Worm (Caenorhabditis elegans) whole organism, mixed stage, embryonic: Measurements from ENCODE around the gene asns-2.

Source experiments
- M03D4.4 ChIP-seq: sonication (generic microtip); optimal IDR thresholded peaks from 2 replicates; lab custom pipeline; 2017; ENCODE audit warnings: mild to moderate bottlenecking, missing genetic modification characterization, missing compliant biosample characterization
- bed-3 ChIP-seq: fragments of 200-800 bp; sonication (Bioruptor generic); optimal IDR thresholded peaks from 3 replicates; lab custom pipeline; 2018; ENCODE audit warnings: mild to moderate bottlenecking, missing genetic modification characterization, moderate library complexity, missing compliant biosample characterization
- ceh-39 ChIP-seq: fragments of 150-350 bp; optimal IDR thresholded peaks from 2 replicates; lab custom pipeline; 2014; ENCODE audit warnings: missing biosample characterization, missing genetic modification characterization
- ceh-43 ChIP-seq: fragments of 200-800 bp; sonication (Bioruptor generic); optimal IDR thresholded peaks from 2 replicates; lab custom pipeline; 2018; ENCODE audit warnings: mild to moderate bottlenecking, missing genetic modification characterization, moderate library complexity, missing compliant biosample characterization
- ceh-83 ChIP-seq: fragments of 200-800 bp; sonication (Bioruptor generic); optimal IDR thresholded peaks from 2 replicates; lab custom pipeline; 2018; ENCODE audit warnings: mild to moderate bottlenecking, missing genetic modification characterization, missing compliant biosample characterization
- ces-1 ChIP-seq: fragments of 150-350 bp; optimal IDR thresholded peaks from 2 replicates; lab custom pipeline; 2014; ENCODE audit warnings: missing biosample characterization, missing genetic modification reagents, missing genetic modification characterization
- cnd-1 ChIP-seq: fragments of 200-800 bp; sonication (Bioruptor generic); optimal IDR thresholded peaks from 2 replicates; lab custom pipeline; 2018; ENCODE audit warnings: mild to moderate bottlenecking, missing genetic modification characterization, missing compliant biosample characterization
- drap-1 ChIP-seq: fragments of 200-800 bp; sonication (Bioruptor generic); optimal IDR thresholded peaks from 3 replicates; lab custom pipeline; 2018; ENCODE audit warnings: mild to moderate bottlenecking, missing genetic modification characterization, missing compliant biosample characterization
- elt-1 ChIP-seq: sonication (generic microtip); optimal IDR thresholded peaks from 2 replicates; lab custom pipeline; 2017; ENCODE audit warnings: missing genetic modification characterization, mild to moderate bottlenecking, missing compliant biosample characterization, antibody characterized with exemption, moderate library complexity, borderline replicate concordance; ENCODE audit not compliant: insufficient read depth
- elt-3 ChIP-seq: fragments of 150-350 bp; optimal IDR thresholded peaks from 2 replicates; lab custom pipeline; 2014; ENCODE audit warnings: missing biosample characterization, missing genetic modification characterization
- flh-1 ChIP-seq: fragments of 200-800 bp; sonication (Bioruptor generic); optimal IDR thresholded peaks from 2 replicates; lab custom pipeline; 2018; ENCODE audit warnings: mild to moderate bottlenecking, missing genetic modification characterization, moderate library complexity, missing compliant biosample characterization
- ham-2 ChIP-seq: fragments of 200-800 bp; sonication (Bioruptor generic); optimal IDR thresholded peaks from 2 replicates; lab custom pipeline; 2018; ENCODE audit warnings: mild to moderate bottlenecking, missing genetic modification characterization, missing compliant biosample characterization
- hlh-1 ChIP-seq: fragments of 150-350 bp; optimal IDR thresholded peaks from 2 replicates; lab custom pipeline; 2014; ENCODE audit warnings: missing biosample characterization, missing genetic modification reagents, missing genetic modification characterization
- lin-13 ChIP-seq: fragments of 150-350 bp; optimal IDR thresholded peaks from 2 replicates; lab custom pipeline; 2014; ENCODE audit warnings: missing biosample characterization, missing genetic modification characterization
- lin-32 ChIP-seq: fragments of 200-800 bp; sonication (Bioruptor generic); optimal IDR thresholded peaks from 2 replicates; lab custom pipeline; 2018; ENCODE audit warnings: mild to moderate bottlenecking, missing genetic modification characterization, missing compliant biosample characterization
- lsy-2 ChIP-seq: fragments of 150-350 bp; optimal IDR thresholded peaks from 2 replicates; lab custom pipeline; 2014; ENCODE audit warnings: missing biosample characterization, missing genetic modification characterization
- mab-5 ChIP-seq: fragments of 150-350 bp; optimal IDR thresholded peaks from 2 replicates; lab custom pipeline; 2014; ENCODE audit warnings: missing biosample characterization, missing genetic modification characterization
- mep-1 ChIP-seq: fragments of 150-350 bp; optimal IDR thresholded peaks from 2 replicates; lab custom pipeline; 2017; ENCODE audit warnings: missing biosample characterization, missing genetic modification reagents, missing genetic modification characterization, inconsistent platforms
- mls-2 ChIP-seq: sonication (generic microtip); optimal IDR thresholded peaks from 2 replicates; lab custom pipeline; 2016; ENCODE audit warnings: mild to moderate bottlenecking, missing genetic modification characterization, moderate library complexity, missing compliant biosample characterization
- nhr-12 ChIP-seq: fragments of 150-350 bp; optimal IDR thresholded peaks from 2 replicates; lab custom pipeline; 2014; ENCODE audit warnings: missing biosample characterization, missing genetic modification characterization
- nhr-2 ChIP-seq: fragments of 150-350 bp; optimal IDR thresholded peaks from 2 replicates; lab custom pipeline; 2014; ENCODE audit warnings: missing biosample characterization, missing genetic modification characterization
- nhr-237 ChIP-seq: fragments of 150-350 bp; optimal IDR thresholded peaks from 2 replicates; lab custom pipeline; 2014; ENCODE audit warnings: missing biosample characterization, missing genetic modification characterization
- nhr-28 ChIP-seq: fragments of 150-350 bp; optimal IDR thresholded peaks from 2 replicates; lab custom pipeline; 2014; ENCODE audit warnings: missing biosample characterization, missing genetic modification characterization
- nhr-76 ChIP-seq: sonication (generic microtip); optimal IDR thresholded peaks from 2 replicates; lab custom pipeline; 2017; ENCODE audit warnings: missing biosample characterization, missing genetic modification characterization
- pha-4 ChIP-seq: fragments of 150-350 bp; optimal IDR thresholded peaks from 2 replicates; lab custom pipeline; 2018; ENCODE audit warnings: missing biosample characterization, missing genetic modification reagents, missing genetic modification characterization
- sem-2 ChIP-seq: fragments of 200-800 bp; sonication (Bioruptor generic); optimal IDR thresholded peaks from 2 replicates; lab custom pipeline; 2018; ENCODE audit warnings: mild to moderate bottlenecking, missing genetic modification characterization, missing compliant biosample characterization
- snpc-4 ChIP-seq: fragments of 150-350 bp; optimal IDR thresholded peaks from 2 replicates; lab custom pipeline; 2014; ENCODE audit warnings: missing biosample characterization, missing genetic modification characterization
- sptf-1 ChIP-seq: sonication (generic microtip); optimal IDR thresholded peaks from 2 replicates; lab custom pipeline; 2017; ENCODE audit warnings: mild to moderate bottlenecking, missing genetic modification characterization, moderate library complexity, missing compliant biosample characterization
- tbx-8 ChIP-seq: fragments of 200-800 bp; sonication (Bioruptor generic); optimal IDR thresholded peaks from 2 replicates; lab custom pipeline; 2018; ENCODE audit warnings: mild to moderate bottlenecking, missing genetic modification characterization, moderate library complexity, missing compliant biosample characterization
- unc-120 ChIP-seq: sonication (generic microtip); optimal IDR thresholded peaks from 2 replicates; lab custom pipeline; 2017; ENCODE audit warnings: missing genetic modification characterization, missing compliant biosample characterization; ENCODE audit not compliant: poor library complexity, severe bottlenecking
- unc-39 ChIP-seq: fragments of 150-350 bp; optimal IDR thresholded peaks from 2 replicates; lab custom pipeline; 2014; ENCODE audit warnings: missing biosample characterization, missing genetic modification characterization
- unc-62 ChIP-seq: fragments of 150-350 bp; optimal IDR thresholded peaks from 2 replicates; lab custom pipeline; 2014; ENCODE audit warnings: missing biosample characterization, missing genetic modification reagents, missing genetic modification characterization
- zip-8 ChIP-seq: fragments of 150-350 bp; optimal IDR thresholded peaks from 2 replicates; lab custom pipeline; 2014; ENCODE audit warnings: missing biosample characterization, missing genetic modification characterization
- ztf-11 ChIP-seq: fragments of 150-350 bp; optimal IDR thresholded peaks from 2 replicates; lab custom pipeline; 2014; ENCODE audit warnings: missing biosample characterization, missing genetic modification characterization

asns-2 gene

DNA sequence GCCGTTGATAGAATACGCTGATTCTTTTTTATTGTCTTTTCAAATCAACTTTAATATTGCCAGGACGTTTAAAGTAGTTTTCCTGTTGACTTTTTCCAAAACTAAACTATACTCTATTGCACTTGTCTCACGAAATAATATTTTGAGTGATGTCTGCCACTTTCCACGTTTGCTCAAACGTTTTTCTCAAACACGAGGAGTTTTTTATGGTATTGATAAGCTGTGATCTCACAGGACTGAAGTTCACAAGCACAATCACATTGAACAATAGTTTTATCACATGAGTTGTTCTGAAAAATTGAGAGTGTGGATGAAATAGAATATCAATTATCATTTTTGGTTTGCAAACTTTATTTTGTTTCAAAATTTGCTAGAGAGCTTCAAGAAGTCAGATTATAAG is 30.9 kb downstream of the asns-2 start:
- TF ChIP-seq zip-8 (tag; lab: Kevin White, UChicago) (no peak), nhr-2 (tag; lab: Kevin White, UChicago) (no peak), lin-32 (GFP tag; lab: Kevin White, UChicago) (no peak), ham-2 (no peak), ztf-11 (tag; lab: Kevin White, UChicago) (no peak), mab-5 (tag; lab: Kevin White, UChicago) (no peak), tbx-8 (GFP tag; lab: Kevin White, UChicago) (no peak), nhr-28 (tag; lab: Kevin White, UChicago) (no peak), mls-2 (tag; lab: Kevin White, UChicago) (no peak), ceh-43 (GFP tag; lab: Kevin White, UChicago) (no peak), flh-1 (GFP tag; lab: Kevin White, UChicago) (no peak), ceh-83 (GFP tag; lab: Kevin White, UChicago) (no peak), lin-13 (tag; lab: Kevin White, UChicago) (no peak)

DNA sequence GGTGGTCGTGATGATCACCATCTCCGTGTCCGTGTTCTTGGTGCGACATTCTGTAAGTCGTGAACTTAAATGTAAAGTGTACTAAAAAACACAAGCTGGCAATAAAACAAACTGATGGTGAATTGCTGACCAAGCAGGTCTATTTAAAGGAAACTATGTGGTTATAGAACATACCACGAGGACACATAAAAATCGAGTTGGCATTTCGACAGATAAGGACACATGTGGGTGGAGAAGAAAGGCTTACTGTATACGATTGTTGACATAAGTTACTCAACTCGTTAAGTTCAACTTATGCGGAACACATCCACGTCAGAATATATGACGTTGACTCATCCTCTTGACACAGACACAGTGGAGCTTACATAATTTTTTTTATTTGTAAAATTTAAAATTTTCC is 31.9 kb downstream of the asns-2 start, which contains the start of gene F53A9.8:
TSS of gene F53A9.8 (minus strand) at position 49 of the 400 bp plus-strand sequence.
- no peak for TF ChIP-seq cnd-1 (tag; lab: Kevin White, UChicago)
- no peak for TF ChIP-seq snpc-4 (tag; lab: Kevin White, UChicago)
- TF ChIP-seq M03D4.4 (tag; lab: Kevin White, UChicago), result no peak
- TF ChIP-seq flh-1 (GFP tag; lab: Kevin White, UChicago), result no peak
- no peak for TF ChIP-seq mep-1 (tag; lab: Kevin White, UChicago)
- no peak for TF ChIP-seq drap-1
- TF ChIP-seq lsy-2 (tag; lab: Kevin White, UChicago), result no peak
- no peak for TF ChIP-seq elt-1 (tag; lab: Kevin White, UChicago)
- no peak for TF ChIP-seq nhr-12 (tag; lab: Kevin White, UChicago)
- no peak for TF ChIP-seq ces-1 (GFP tag; lab: Kevin White, UChicago)
- no peak for TF ChIP-seq ztf-11 (tag; lab: Kevin White, UChicago)
- no peak for TF ChIP-seq pha-4 (tag; lab: Kevin White, UChicago)
- no peak for TF ChIP-seq lin-32 (GFP tag; lab: Kevin White, UChicago)
- no peak for TF ChIP-seq nhr-2 (tag; lab: Kevin White, UChicago)
- no peak for TF ChIP-seq mab-5 (tag; lab: Kevin White, UChicago)
- no peak for TF ChIP-seq nhr-237 (tag; lab: Kevin White, UChicago)
- no peak for TF ChIP-seq lin-13 (tag; lab: Kevin White, UChicago)
- no peak for TF ChIP-seq ceh-83 (GFP tag; lab: Kevin White, UChicago)
- no peak for TF ChIP-seq unc-120 (tag; lab: Kevin White, UChicago)
- TF ChIP-seq unc-62 (GFP tag; lab: Kevin White, UChicago), result no peak

ce11 chrX:8718153-8718552 is 32.6 kb downstream of the asns-2 start:
- TF ChIP-seq sem-2 (no peak), snpc-4 (tag; lab: Kevin White, UChicago) (no peak), nhr-28 (tag; lab: Kevin White, UChicago) (no peak), mab-5 (tag; lab: Kevin White, UChicago) (no peak), lin-13 (tag; lab: Kevin White, UChicago) (no peak), elt-3 (tag; lab: Kevin White, UChicago) (no peak), ztf-11 (tag; lab: Kevin White, UChicago) (no peak), sptf-1 (no peak), cnd-1 (tag; lab: Kevin White, UChicago) (no peak), nhr-2 (tag; lab: Kevin White, UChicago) (no peak), mls-2 (tag; lab: Kevin White, UChicago) (no peak), nhr-76 (tag; lab: Kevin White, UChicago) (no peak), drap-1 (no peak), ces-1 (GFP tag; lab: Kevin White, UChicago) (no peak), ceh-39 (tag; lab: Kevin White, UChicago) (no peak), elt-1 (tag; lab: Kevin White, UChicago) (no peak), M03D4.4 (tag; lab: Kevin White, UChicago) (no peak), unc-39 (no peak), zip-8 (tag; lab: Kevin White, UChicago) (no peak)
- TF ChIP-seq, all 35 proteins: peak for 0

- TF ChIP-seq mls-2 (tag; lab: Kevin White, UChicago), result no peak
- no peak for TF ChIP-seq pha-4 (tag; lab: Kevin White, UChicago)
- TF ChIP-seq hlh-1 (tag; lab: Kevin White, UChicago), result no peak
- no peak for TF ChIP-seq ham-2
- TF ChIP-seq unc-39, result no peak
- TF ChIP-seq bed-3 (GFP tag; lab: Kevin White, UChicago), result no peak
- TF ChIP-seq tbx-8 (GFP tag; lab: Kevin White, UChicago), result no peak
- TF ChIP-seq drap-1, result no peak
- TF ChIP-seq cnd-1 (tag; lab: Kevin White, UChicago), result no peak
- TF ChIP-seq nhr-76 (tag; lab: Kevin White, UChicago), result no peak
- no peak for TF ChIP-seq unc-62 (GFP tag; lab: Kevin White, UChicago)
- TF ChIP-seq unc-120 (tag; lab: Kevin White, UChicago), result no peak
- no peak for TF ChIP-seq M03D4.4 (tag; lab: Kevin White, UChicago)
- no peak for TF ChIP-seq nhr-237 (tag; lab: Kevin White, UChicago)
- no peak for TF ChIP-seq nhr-28 (tag; lab: Kevin White, UChicago)
- no peak for TF ChIP-seq lin-32 (GFP tag; lab: Kevin White, UChicago)
- no peak for TF ChIP-seq elt-1 (tag; lab: Kevin White, UChicago)
Measured at ce11 chrX:8716822-8717221, 33.9 kb downstream of the asns-2 start, which contains the start of gene F53A9.7. Gene F53A9.7, minus strand, starts transcription at chrX:8716922.
